Worm (Caenorhabditis elegans) whole organism, L2 larva: ENCODE measurements around the gene F15D4.2.
A peak's percentile ranks its signal among the peaks of the same experiment; 100 is the strongest.

Experiments used
- F13H6.1 ChIP-seq: sonication (generic microtip); optimal IDR thresholded peaks from 2 replicates; lab custom pipeline; 2016; ENCODE audit warnings: missing genetic modification characterization, missing compliant biosample characterization
- R02D3.7 ChIP-seq: fragments of 150-350 bp; optimal IDR thresholded peaks from 2 replicates; lab custom pipeline; 2014; ENCODE audit warnings: missing biosample characterization, missing genetic modification characterization
- Y55F3AM.14 ChIP-seq: fragments of 200-800 bp; sonication (Bioruptor generic); optimal IDR thresholded peaks from 2 replicates; lab custom pipeline; 2018; ENCODE audit warnings: mild to moderate bottlenecking, missing genetic modification characterization, missing compliant biosample characterization
- ZK546.5 ChIP-seq: sonication (generic microtip); optimal IDR thresholded peaks from 2 replicates; lab custom pipeline; 2017; ENCODE audit warnings: missing biosample characterization, missing genetic modification characterization
- alr-1 ChIP-seq: fragments of 150-350 bp; optimal IDR thresholded peaks from 2 replicates; lab custom pipeline; 2014; ENCODE audit warnings: missing biosample characterization, missing genetic modification characterization
- aly-2 ChIP-seq: fragments of 150-350 bp; optimal IDR thresholded peaks from 2 replicates; lab custom pipeline; 2014; ENCODE audit warnings: missing biosample characterization, missing genetic modification characterization
- blmp-1 ChIP-seq: sonication (generic microtip); optimal IDR thresholded peaks from 2 replicates; lab custom pipeline; 2017; ENCODE audit warnings: missing genetic modification characterization, mild to moderate bottlenecking, missing compliant biosample characterization, antibody characterized with exemption, moderate library complexity; ENCODE audit not compliant: insufficient read depth
- ceh-16 ChIP-seq: fragments of 150-350 bp; optimal IDR thresholded peaks from 2 replicates; lab custom pipeline; 2014; ENCODE audit warnings: missing biosample characterization, missing genetic modification characterization
- ceh-82 ChIP-seq: fragments of 150-350 bp; optimal IDR thresholded peaks from 2 replicates; lab custom pipeline; 2014; ENCODE audit warnings: missing biosample characterization, missing genetic modification characterization
- dmd-4 ChIP-seq: sonication (generic microtip); optimal IDR thresholded peaks from 2 replicates; lab custom pipeline; 2017; ENCODE audit warnings: missing biosample characterization, missing genetic modification characterization
- egl-27 ChIP-seq: sonication (generic microtip); optimal IDR thresholded peaks from 3 replicates; lab custom pipeline; 2017; ENCODE audit warnings: missing biosample characterization, missing genetic modification reagents, missing genetic modification characterization
- fos-1 ChIP-seq: fragments of 150-350 bp; optimal IDR thresholded peaks from 2 replicates; lab custom pipeline; 2014; ENCODE audit warnings: missing biosample characterization, missing genetic modification characterization
- gmeb-1 ChIP-seq: fragments of 150-350 bp; optimal IDR thresholded peaks from 2 replicates; lab custom pipeline; 2014; ENCODE audit warnings: missing biosample characterization, missing genetic modification characterization
- lin-11 ChIP-seq: fragments of 150-350 bp; sonication (generic microtip); optimal IDR thresholded peaks from 2 replicates; lab custom pipeline; 2014; ENCODE audit warnings: missing biosample characterization, missing genetic modification characterization, inconsistent platforms, mixed read lengths
- lin-13 ChIP-seq: fragments of 150-350 bp; optimal IDR thresholded peaks from 2 replicates; lab custom pipeline; 2014; ENCODE audit warnings: missing biosample characterization, missing genetic modification reagents, missing genetic modification characterization
- lin-39 ChIP-seq: fragments of 150-350 bp; optimal IDR thresholded peaks from 2 replicates; lab custom pipeline; 2014; ENCODE audit warnings: missing biosample characterization, missing genetic modification reagents, missing genetic modification characterization
- nhr-10 ChIP-seq: sonication (generic microtip); optimal IDR thresholded peaks from 2 replicates; lab custom pipeline; 2017; ENCODE audit warnings: missing biosample characterization, missing genetic modification characterization
- nhr-12 ChIP-seq: fragments of 150-350 bp; optimal IDR thresholded peaks from 2 replicates; lab custom pipeline; 2014; ENCODE audit warnings: missing biosample characterization, missing genetic modification characterization
- nhr-129 ChIP-seq: fragments of 150-350 bp; optimal IDR thresholded peaks from 2 replicates; lab custom pipeline; 2014; ENCODE audit warnings: missing biosample characterization, missing genetic modification characterization
- nhr-23 ChIP-seq: fragments of 150-350 bp; optimal IDR thresholded peaks from 2 replicates; lab custom pipeline; 2014; ENCODE audit warnings: missing biosample characterization, missing genetic modification reagents, missing genetic modification characterization
- nhr-25 ChIP-seq: fragments of 150-350 bp; sonication (generic microtip); optimal IDR thresholded peaks from 3 replicates; lab custom pipeline; 2014; ENCODE audit warnings: missing biosample characterization, missing genetic modification characterization
- nhr-6 ChIP-seq: fragments of 150-350 bp; optimal IDR thresholded peaks from 2 replicates; lab custom pipeline; 2014; ENCODE audit warnings: missing biosample characterization, missing genetic modification characterization
- peb-1 ChIP-seq: fragments of 150-350 bp; optimal IDR thresholded peaks from 2 replicates; lab custom pipeline; 2014; ENCODE audit warnings: missing biosample characterization, missing genetic modification characterization
- skn-1 ChIP-seq: sonication (generic microtip); optimal IDR thresholded peaks from 2 replicates; lab custom pipeline; 2017; ENCODE audit warnings: missing biosample characterization, missing genetic modification characterization
- sma-3 ChIP-seq: sonication (generic microtip); optimal IDR thresholded peaks from 2 replicates; lab custom pipeline; 2016; ENCODE audit warnings: missing genetic modification reagents, missing genetic modification characterization, missing compliant biosample characterization
- unc-39 ChIP-seq: fragments of 150-350 bp; optimal IDR thresholded peaks from 2 replicates; lab custom pipeline; 2014; ENCODE audit warnings: missing biosample characterization, missing genetic modification characterization
- unc-62 ChIP-seq: fragments of 150-350 bp; optimal IDR thresholded peaks from 2 replicates; lab custom pipeline; 2014; ENCODE audit warnings: missing biosample characterization, missing genetic modification reagents, missing genetic modification characterization
- ztf-1 ChIP-seq: fragments of 200-800 bp; sonication (Bioruptor generic); conservative IDR thresholded peaks from 2 replicates; pipeline ENCODE4 v1.3.6; 2022; ENCODE audit warnings: missing genetic modification characterization, missing compliant biosample characterization
- ztf-11 ChIP-seq: sonication (generic microtip); optimal IDR thresholded peaks from 2 replicates; lab custom pipeline; 2017; ENCODE audit warnings: missing biosample characterization, missing genetic modification characterization
- ztf-4 ChIP-seq: fragments of 150-350 bp; optimal IDR thresholded peaks from 2 replicates; lab custom pipeline; 2014; ENCODE audit warnings: missing biosample characterization, missing genetic modification characterization

The F15D4.2 gene

DNA sequence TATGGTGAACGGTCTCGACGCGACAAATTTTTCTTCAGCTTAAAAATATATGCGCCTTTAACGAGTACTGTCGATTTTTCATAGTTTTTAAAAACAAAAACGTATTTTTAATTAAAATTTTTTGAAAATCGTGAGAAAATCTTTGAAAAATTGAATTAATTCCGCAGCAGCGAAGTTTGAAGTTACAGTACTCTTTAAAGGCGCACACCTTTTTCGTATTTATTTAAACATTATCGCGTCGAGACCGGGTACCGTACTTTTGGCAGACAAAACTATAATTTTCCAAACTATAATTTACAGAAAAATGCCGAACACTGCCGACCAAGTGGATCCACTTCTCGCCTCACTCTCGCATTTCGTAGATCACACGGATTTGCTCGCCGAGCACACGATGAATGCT, at the start of gene F15D4.2:
Gene F15D4.2 (plus strand): TSS at position 301 of the 400 bp plus-strand sequence.
- no peak for TF ChIP-seq skn-1
- no peak for TF ChIP-seq aly-2 (tag; lab: Kevin White, UChicago)
- no peak for TF ChIP-seq unc-62 (GFP tag; lab: Kevin White, UChicago)

ce11 chrII:13167493-13167892, 48.4 kb upstream of the F15D4.2 start:
- TF ChIP-seq nhr-25 (tag; lab: Kevin White, UChicago) (peak; percentile 42), lin-11 (tag; lab: Kevin White, UChicago) (no peak), lin-39 (tag; lab: Kevin White, UChicago) (no peak), unc-62 (GFP tag; lab: Kevin White, UChicago) (no peak), aly-2 (tag; lab: Kevin White, UChicago) (no peak), F13H6.1 (tag; lab: Kevin White, UChicago) (no peak), blmp-1 (peak; percentile 93), alr-1 (tag; lab: Kevin White, UChicago) (no peak)

ce11 chrII:13170696-13171095, 45.2 kb upstream of the F15D4.2 start:
- TF ChIP-seq ztf-11 (tag; lab: Kevin White, UChicago) (no peak), lin-11 (tag; lab: Kevin White, UChicago) (no peak), nhr-6 (tag; lab: Kevin White, UChicago) (no peak), dmd-4 (tag; lab: Kevin White, UChicago) (no peak), fos-1 (tag; lab: Kevin White, UChicago) (no peak), peb-1 (no peak), skn-1 (no peak), unc-39 (tag; lab: Kevin White, UChicago) (no peak), gmeb-1 (no peak), Y55F3AM.14 (no peak)

DNA sequence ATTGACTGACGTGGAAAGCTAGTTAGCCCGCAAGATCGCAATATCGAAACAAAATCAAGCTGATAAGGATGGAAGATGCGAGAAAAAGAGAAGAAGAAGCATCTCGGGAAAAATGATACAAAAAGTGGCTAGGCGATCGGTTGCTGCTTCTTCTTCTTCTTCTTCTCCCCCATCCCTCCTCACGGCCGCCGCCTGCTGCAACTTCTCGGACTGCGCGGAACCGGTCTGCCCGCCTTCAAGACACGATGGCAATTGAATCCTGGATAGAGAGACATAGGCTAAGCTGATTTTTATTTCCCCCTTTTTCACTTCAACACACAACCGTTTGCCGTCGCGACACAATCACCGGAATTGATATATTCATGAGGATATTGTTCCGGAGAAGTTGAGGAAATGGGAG, 41.5 kb upstream of the F15D4.2 start:
- TF ChIP-seq dmd-4 (tag; lab: Kevin White, UChicago) (no peak), lin-39 (tag; lab: Kevin White, UChicago) (no peak), nhr-6 (tag; lab: Kevin White, UChicago) (no peak), gmeb-1 (no peak), ztf-11 (tag; lab: Kevin White, UChicago) (no peak), egl-27 (tag; lab: Kevin White, UChicago) (no peak), ZK546.5 (tag; lab: Kevin White, UChicago) (no peak), lin-11 (tag; lab: Kevin White, UChicago) (no peak), nhr-129 (tag; lab: Kevin White, UChicago) (no peak), aly-2 (tag; lab: Kevin White, UChicago) (no peak), sma-3 (GFP tag; lab: Kevin White, UChicago) (no peak), ztf-4 (no peak), ceh-82 (tag; lab: Kevin White, UChicago) (no peak), alr-1 (tag; lab: Kevin White, UChicago) (no peak), skn-1 (no peak), blmp-1 (no peak)
- TF ChIP-seq, all 48 proteins: peak for 0

ce11 chrII:13181465-13181864, 34.4 kb upstream of the F15D4.2 start, which contains the start of gene W09H1.1:
Gene W09H1.1, minus strand, starts transcription at chrII:13181565.
- TF ChIP-seq lin-11 (tag; lab: Kevin White, UChicago) (no peak), ztf-1 (GFP tag; lab: Robert Waterston, UW) (no peak), ceh-82 (tag; lab: Kevin White, UChicago) (no peak), nhr-25 (tag; lab: Kevin White, UChicago) (no peak), F13H6.1 (tag; lab: Kevin White, UChicago) (no peak), lin-13 (GFP tag; lab: Kevin White, UChicago) (no peak), ceh-16 (no peak), nhr-6 (tag; lab: Kevin White, UChicago) (no peak), nhr-23 (tag; lab: Kevin White, UChicago) (no peak), Y55F3AM.14 (no peak), sma-3 (GFP tag; lab: Kevin White, UChicago) (no peak), nhr-10 (tag; lab: Kevin White, UChicago) (no peak), R02D3.7 (tag; lab: Kevin White, UChicago) (no peak), nhr-12 (tag; lab: Kevin White, UChicago) (no peak), ztf-11 (tag; lab: Kevin White, UChicago) (no peak), skn-1 (no peak)

- TF ChIP-seq alr-1 (tag; lab: Kevin White, UChicago) (no peak), fos-1 (tag; lab: Kevin White, UChicago) (no peak)
- TF ChIP-seq, all 48 proteins: peak for 0
Observed at ce11 chrII:13183228-13183755, 32.6 kb upstream of the F15D4.2 start, which contains the start of the genes W09H1.4 and his-73. Gene W09H1.4, plus strand, starts transcription at chrII:13183528. Gene his-73, plus strand, starts transcription at chrII:13183705.
